Fruit fly (Drosophila melanogaster) whole organism, embryonic: ENCODE measurements around the gene CG6610.

Experiments
- Antp ChIP-seq: fragments of 200-800 bp; sonication (Bioruptor generic); optimal IDR thresholded peaks from 3 replicates; lab custom pipeline; 2016; ENCODE audit warnings: missing biosample characterization, missing genetic modification characterization
- Awh ChIP-seq: fragments of 200-800 bp; sonication (Bioruptor generic); IDR thresholded peaks from 2 replicates; pipeline ENCODE4, ENCODE4 v1.3.6; 2022; ENCODE audit warnings: missing biosample characterization, missing genetic modification characterization
- B-H2 ChIP-seq: fragments of 200-800 bp; sonication (Bioruptor generic); optimal IDR thresholded peaks from 2 replicates; lab custom pipeline; 2018; ENCODE audit warnings: missing biosample characterization, mild to moderate bottlenecking, missing genetic modification characterization
- CG10979 ChIP-seq: fragments of 200-800 bp; sonication (Bioruptor generic); optimal IDR thresholded peaks from 2 replicates; lab custom pipeline; 2018; ENCODE audit warnings: missing biosample characterization, mild to moderate bottlenecking, missing genetic modification characterization, moderate library complexity
- CG11696 ChIP-seq: fragments of 200-800 bp; sonication (Bioruptor generic); IDR thresholded peaks from 2 replicates; pipeline ENCODE4 v1.3.6; 2022; ENCODE audit warnings: missing biosample characterization, missing genetic modification characterization
- CG12769 ChIP-seq: fragments of 200-800 bp; sonication (Bioruptor generic); optimal IDR thresholded peaks from 2 replicates; lab custom pipeline; 2019; ENCODE audit warnings: missing biosample characterization, mild to moderate bottlenecking, missing genetic modification characterization, moderate library complexity
- CG13123 ChIP-seq: fragments of 200-800 bp; sonication (Bioruptor generic); optimal IDR thresholded peaks from 2 replicates; lab custom pipeline; 2016; ENCODE audit warnings: missing biosample characterization, missing genetic modification characterization
- CG13287 ChIP-seq: fragments of 200-800 bp; sonication (Bioruptor generic); IDR thresholded peaks from 2 replicates; pipeline ENCODE4 v1.3.6; 2022; ENCODE audit warnings: missing biosample characterization, missing genetic modification characterization; ENCODE audit not compliant: partially characterized antibody
- CG13424 ChIP-seq: fragments of 200-800 bp; sonication (Bioruptor generic); optimal IDR thresholded peaks from 2 replicates; lab custom pipeline; 2019; ENCODE audit warnings: missing biosample characterization, mild to moderate bottlenecking, missing genetic modification characterization, moderate library complexity
- CG16813 ChIP-seq: fragments of 200-800 bp; sonication (Bioruptor generic); IDR thresholded peaks from 3 replicates; pipeline ENCODE4 v1.3.6; 2022; ENCODE audit warnings: missing biosample characterization, missing genetic modification characterization; ENCODE audit not compliant: partially characterized antibody
- CG16815 ChIP-seq: fragments of 200-800 bp; sonication (Bioruptor generic); optimal IDR thresholded peaks from 3 replicates; lab custom pipeline; 2017; ENCODE audit warnings: missing biosample characterization, mild to moderate bottlenecking, missing genetic modification characterization
- CG18011 ChIP-seq: fragments of 200-800 bp; sonication (Bioruptor generic); optimal IDR thresholded peaks from 2 replicates; lab custom pipeline; 2017; ENCODE audit warnings: missing biosample characterization, missing genetic modification characterization, mild to moderate bottlenecking, moderate library complexity, missing genotype
- CG2889 ChIP-seq: fragments of 200-800 bp; sonication (Bioruptor generic); IDR thresholded peaks from 3 replicates; pipeline ENCODE4 v1.3.6; 2022; ENCODE audit warnings: missing biosample characterization, missing genetic modification characterization
- CG31224 ChIP-seq: fragments of 200-800 bp; sonication (Bioruptor generic); IDR thresholded peaks from 2 replicates; pipeline ENCODE4 v1.3.6; 2022; ENCODE audit warnings: missing biosample characterization, missing genetic modification characterization
- CG32772 ChIP-seq: fragments of 200-800 bp; sonication (Bioruptor generic); IDR thresholded peaks from 2 replicates; pipeline ENCODE4 v1.3.6; 2022; ENCODE audit warnings: missing biosample characterization, missing genetic modification characterization
- CG4360 ChIP-seq: fragments of 200-800 bp; sonication (Bioruptor generic); IDR thresholded peaks from 2 replicates; pipeline ENCODE4 v1.3.6; 2022; ENCODE audit warnings: missing biosample characterization, missing genetic modification characterization
- CG4617 ChIP-seq: fragments of 200-800 bp; sonication (Bioruptor generic); optimal IDR thresholded peaks from 3 replicates; lab custom pipeline; 2016; ENCODE audit warnings: missing biosample characterization, missing genetic modification characterization, borderline replicate concordance
- CG5180 ChIP-seq: fragments of 200-800 bp; sonication (Bioruptor generic); optimal IDR thresholded peaks from 3 replicates; lab custom pipeline; 2017; ENCODE audit warnings: missing biosample characterization, missing genetic modification characterization, mild to moderate bottlenecking, moderate library complexity, missing genetic modification reagents
- CG6272 ChIP-seq: fragments of 200-800 bp; sonication (Bioruptor generic); IDR thresholded peaks from 2 replicates; pipeline ENCODE4 v1.3.6; 2022; ENCODE audit warnings: missing biosample characterization, missing genetic modification characterization
- CG9797 ChIP-seq: fragments of 200-800 bp; sonication (Bioruptor generic); optimal IDR thresholded peaks from 3 replicates; lab custom pipeline; 2018; ENCODE audit warnings: missing biosample characterization, mild to moderate bottlenecking, missing genetic modification characterization
- CTCF ChIP-seq: fragments of 200-800 bp; sonication (Bioruptor generic); optimal IDR thresholded peaks from 2 replicates; lab custom pipeline; 2017; ENCODE audit warnings: missing biosample characterization, mild to moderate bottlenecking, missing genetic modification characterization, moderate library complexity
- Camta ChIP-seq: fragments of 200-800 bp; sonication (Bioruptor generic); optimal IDR thresholded peaks from 2 replicates; lab custom pipeline; 2016; ENCODE audit warnings: missing biosample characterization, missing genetic modification characterization
- Dll ChIP-seq: fragments of 200-800 bp; sonication (Bioruptor generic); IDR thresholded peaks from 4 replicates; pipeline ENCODE4 v1.3.6; 2022; ENCODE audit warnings: missing biosample characterization, missing genetic modification characterization; ENCODE audit not compliant: partially characterized antibody
- Dp ChIP-seq: fragments of 200-800 bp; sonication (Bioruptor generic); optimal IDR thresholded peaks from 2 replicates; lab custom pipeline; 2018; ENCODE audit warnings: missing biosample characterization, mild to moderate bottlenecking, missing genetic modification characterization, moderate library complexity
- Dref ChIP-seq: fragments of 200-800 bp; sonication (Bioruptor generic); IDR thresholded peaks from 2 replicates; pipeline ENCODE4 v1.3.6; 2022; ENCODE audit warnings: missing biosample characterization, missing genetic modification characterization
- Lpt ChIP-seq: fragments of >200 bp; optimal IDR thresholded peaks from 2 replicates; lab custom pipeline; 2018; ENCODE audit warnings: missing biosample characterization, missing genetic modification characterization
- Taf1 ChIP-seq: fragments of 200-800 bp; sonication (Bioruptor generic); IDR thresholded peaks from 2 replicates; pipeline ENCODE4 v1.3.6; 2022; ENCODE audit warnings: missing biosample characterization, missing genetic modification characterization
- ap ChIP-seq: fragments of 200-800 bp; sonication (Bioruptor generic); IDR thresholded peaks from 2 replicates; pipeline ENCODE4 v1.3.6; 2022; ENCODE audit warnings: missing biosample characterization, missing genetic modification characterization
- ara ChIP-seq: fragments of 200-800 bp; sonication (Bioruptor generic); IDR thresholded peaks from 2 replicates; pipeline ENCODE4 v1.3.6; 2022; ENCODE audit warnings: missing biosample characterization, missing genetic modification characterization
- bbx ChIP-seq: fragments of 200-800 bp; sonication (Bioruptor generic); IDR thresholded peaks from 2 replicates; pipeline ENCODE4 v1.3.6; 2022; ENCODE audit warnings: missing biosample characterization, missing genetic modification characterization; ENCODE audit not compliant: partially characterized antibody
- chm ChIP-seq: fragments of 200-800 bp; sonication (Bioruptor generic); IDR thresholded peaks from 2 replicates; pipeline ENCODE4 v1.3.6; 2022; ENCODE audit warnings: missing biosample characterization, missing genetic modification characterization
- ewg ChIP-seq: fragments of 200-800 bp; sonication (Bioruptor generic); optimal IDR thresholded peaks from 3 replicates; lab custom pipeline; 2017; ENCODE audit warnings: mild to moderate bottlenecking, missing biosample characterization, missing genetic modification reagents, missing genetic modification characterization
- gro ChIP-seq: fragments of 200-800 bp; sonication (Bioruptor generic); optimal IDR thresholded peaks from 2 replicates; lab custom pipeline; 2016; ENCODE audit warnings: missing biosample characterization, missing genetic modification characterization
- her ChIP-seq: fragments of 200-800 bp; sonication (Bioruptor generic); optimal IDR thresholded peaks from 2 replicates; lab custom pipeline; 2016; ENCODE audit warnings: missing biosample characterization, missing genetic modification characterization
- kah ChIP-seq: fragments of 200-800 bp; sonication (Bioruptor generic); optimal IDR thresholded peaks from 2 replicates; lab custom pipeline; 2018; ENCODE audit warnings: missing biosample characterization, mild to moderate bottlenecking, missing genetic modification characterization
- lmd ChIP-seq: fragments of 200-800 bp; sonication (Bioruptor generic); IDR thresholded peaks from 2 replicates; pipeline ENCODE4 v1.3.6; 2022; ENCODE audit warnings: missing biosample characterization, missing genetic modification characterization
- nau ChIP-seq: fragments of 200-800 bp; sonication (Bioruptor generic); optimal IDR thresholded peaks from 3 replicates; lab custom pipeline; 2017; ENCODE audit warnings: missing biosample characterization, mild to moderate bottlenecking, missing genetic modification characterization, missing genetic modification reagents
- nerfin-2 ChIP-seq: fragments of 200-800 bp; sonication (Bioruptor generic); IDR thresholded peaks from 2 replicates; pipeline ENCODE4 v1.3.6; 2022; ENCODE audit warnings: missing biosample characterization, missing genetic modification characterization; ENCODE audit not compliant: partially characterized antibody
- pan ChIP-seq, 4 experiments: fragments of >200 bp in 3 of 4; fragments of 200-800 bp in 1 of 4; sonication (Bioruptor generic) in 1 of 4; optimal IDR thresholded peaks in 3 of 4; IDR thresholded peaks in 1 of 4; 2 replicates each; pipeline versions ENCODE4 v1.3.6 to Lab custom; 2017 to 2022; ENCODE audit warnings: missing biosample characterization in 2 of 4, missing genetic modification characterization in 2 of 4, mixed read lengths in 1 of 4
- peb ChIP-seq: fragments of 200-800 bp; sonication (Bioruptor generic); IDR thresholded peaks from 2 replicates; pipeline ENCODE4 v1.3.6; 2022; ENCODE audit warnings: missing biosample characterization, missing genetic modification characterization
- run ChIP-seq: fragments of 200-800 bp; sonication (Bioruptor generic); optimal IDR thresholded peaks from 3 replicates; lab custom pipeline; 2018; ENCODE audit warnings: missing biosample characterization, mild to moderate bottlenecking, missing genetic modification characterization
- sc ChIP-seq, 3 experiments: fragments of >200 bp in 2 of 3; fragments of 200-800 bp in 1 of 3; sonication (Bioruptor generic) in 1 of 3; optimal IDR thresholded peaks; 2 replicates in 2 of 3; 3 replicates in 1 of 3; lab custom pipeline; 2017; ENCODE audit warnings: mild to moderate bottlenecking in 1 of 3, missing biosample characterization in 1 of 3, missing genetic modification characterization in 1 of 3, missing genetic modification reagents in 1 of 3
- scrt ChIP-seq: fragments of 200-800 bp; sonication (Bioruptor generic); optimal IDR thresholded peaks from 2 replicates; lab custom pipeline; 2018; ENCODE audit warnings: missing biosample characterization, mild to moderate bottlenecking, missing genetic modification characterization, moderate library complexity
- seq ChIP-seq: fragments of 200-800 bp; sonication (Bioruptor generic); IDR thresholded peaks from 2 replicates; pipeline ENCODE4 v1.3.6; 2022; ENCODE audit warnings: missing biosample characterization, missing genetic modification characterization
- sna ChIP-seq: fragments of 200-800 bp; sonication (Bioruptor generic); IDR thresholded peaks from 2 replicates; pipeline ENCODE4 v1.3.6; 2022; ENCODE audit warnings: missing biosample characterization, missing genetic modification characterization; ENCODE audit not compliant: partially characterized antibody
- sqz ChIP-seq: fragments of 200-800 bp; sonication (Bioruptor generic); optimal IDR thresholded peaks from 3 replicates; lab custom pipeline; 2018; ENCODE audit warnings: missing biosample characterization, mild to moderate bottlenecking, missing genetic modification characterization
- stc ChIP-seq: fragments of 200-800 bp; sonication (Bioruptor generic); IDR thresholded peaks from 2 replicates; pipeline ENCODE4 v1.3.6; 2022; ENCODE audit warnings: missing biosample characterization, missing genetic modification characterization
- tll ChIP-seq, 2 experiments: fragments of 200-800 bp in 1 of 2; fragments of >200 bp in 1 of 2; sonication (Bioruptor generic) in 1 of 2; optimal IDR thresholded peaks; 2 replicates each; lab custom pipeline; 2017 to 2019; ENCODE audit warnings: missing biosample characterization in 2 of 2, missing genetic modification characterization in 2 of 2, mild to moderate bottlenecking in 1 of 2, moderate library complexity in 1 of 2
- zen ChIP-seq: fragments of 200-800 bp; sonication (Bioruptor generic); optimal IDR thresholded peaks from 3 replicates; lab custom pipeline; 2018; ENCODE audit warnings: missing biosample characterization, mild to moderate bottlenecking, missing genetic modification characterization, moderate library complexity

The CG6610 gene

dm6 chr3L:6094697-6095096 lies 19.4 kb downstream of the CG6610 start, which contains the start of the genes CG10467 and loj (continued):
- TF ChIP-seq Dp (GFP tag; lab: Kevin White, UChicago) = peak; percentile 72
- TF ChIP-seq CG10979 (tag; lab: Kevin White, UChicago) = peak; percentile 94
- TF ChIP-seq seq (GFP tag; lab: Robert Waterston, UW) = peak; percentile 86
- no peak for TF ChIP-seq pan (optimal IDR thresholded peaks at IDR 0.05; lab: Kevin White, UChicago)
- peak in 1 of 2 experiments; percentile 96 for TF ChIP-seq pan (GFP tag; optimal IDR thresholded peaks at IDR 0.05 in 1 of 2, IDR thresholded peaks at IDR 0.05 in 1 of 2)
- peak; percentile 98 for TF ChIP-seq CG16815 (GFP tag; lab: Kevin White, UChicago)
- TF ChIP-seq CG18011 = peak; percentile 86
- peak; percentile 97 for TF ChIP-seq CG4617 (GFP tag; lab: Kevin White, UChicago)
- TF ChIP-seq sc (optimal IDR thresholded peaks at IDR 0.05; lab: Kevin White, UChicago) = no peak
- TF ChIP-seq sc (GFP tag; optimal IDR thresholded peaks at IDR 0.05; lab: Kevin White, UChicago) = peak; percentile 85
- TF ChIP-seq CG4360 (GFP tag; lab: Robert Waterston, UW) = peak; percentile 53
- peak; percentile 84 for TF ChIP-seq sna (GFP tag; lab: Robert Waterston, UW)
- peak; percentile 98 for TF ChIP-seq scrt (GFP tag; lab: Kevin White, UChicago)
- TF ChIP-seq kah (GFP tag; lab: Kevin White, UChicago) = peak; percentile 81
- TF ChIP-seq nerfin-2 (GFP tag; lab: Robert Waterston, UW) = 0 out of 2 replicates have a peak, but pooled peaks have one; percentile 15
- TF ChIP-seq CG2889 (GFP tag; lab: Robert Waterston, UW) = peak; percentile 96
- peak; percentile 58 for TF ChIP-seq bbx (GFP tag; lab: Robert Waterston, UW)
- TF ChIP-seq chm (GFP tag; lab: Robert Waterston, UW) = peak; percentile 93
- TF ChIP-seq tll (GFP tag; optimal IDR thresholded peaks at IDR 0.05; lab: Kevin White, UChicago) = peak in 1 of 2 experiments; percentile 62
- TF ChIP-seq B-H2 (GFP tag; lab: Kevin White, UChicago) = peak; percentile 94
- peak; percentile 71 for TF ChIP-seq gro (GFP tag; lab: Kevin White, UChicago)
- peak; percentile 93 for TF ChIP-seq CG31224 (GFP tag; lab: Robert Waterston, UW)
- peak; percentile 79 for TF ChIP-seq nau (GFP tag; lab: Kevin White, UChicago)
- TF ChIP-seq Awh (GFP tag; lab: Robert Waterston, UW) = peak; percentile 91
- peak; percentile 90 for TF ChIP-seq ewg (GFP tag; lab: Kevin White, UChicago)
- TF ChIP-seq Antp (GFP tag; lab: Kevin White, UChicago) = peak; percentile 73
- TF ChIP-seq zen = peak; percentile 98
- peak; percentile 91 for TF ChIP-seq stc (GFP tag; lab: Robert Waterston, UW)
- TF ChIP-seq Taf1 = peak; percentile 87
- no peak for TF ChIP-seq CG12769 (tag; lab: Kevin White, UChicago)
- peak; percentile 84 for TF ChIP-seq Dll (GFP tag; lab: Robert Waterston, UW)
- peak; percentile 98 for TF ChIP-seq CG6272 (GFP tag; lab: Robert Waterston, UW)
- peak; percentile 96 for TF ChIP-seq ara (GFP tag; lab: Robert Waterston, UW)
- TF ChIP-seq Camta (GFP tag; lab: Kevin White, UChicago) = peak; percentile 81
- peak; percentile 92 for TF ChIP-seq ap (GFP tag; lab: Robert Waterston, UW)
- peak; percentile 98 for TF ChIP-seq CG13424 (tag; lab: Kevin White, UChicago)
- peak; percentile 98 for TF ChIP-seq CG32772 (GFP tag; lab: Robert Waterston, UW)
- peak; percentile 92 for TF ChIP-seq peb
- TF ChIP-seq CG5180 (GFP tag; lab: Kevin White, UChicago) = peak; percentile 67
- peak; percentile 82 for TF ChIP-seq CG13287 (GFP tag; lab: Robert Waterston, UW)
- peak; percentile 78 for TF ChIP-seq CG11696 (GFP tag; lab: Robert Waterston, UW)
- TF ChIP-seq lmd (GFP tag; lab: Robert Waterston, UW) = peak; percentile 98
- TF ChIP-seq run = peak; percentile 77
- no peak for TF ChIP-seq Lpt (GFP tag; lab: Kevin White, UChicago)
- TF ChIP-seq sqz (GFP tag; lab: Kevin White, UChicago) = no peak
- peak; percentile 75 for TF ChIP-seq CG16813 (GFP tag; lab: Robert Waterston, UW)
- peak; percentile 47 for TF ChIP-seq Dref (GFP tag; lab: Robert Waterston, UW)
- peak; percentile 45 for TF ChIP-seq her
- peak; percentile 92 for TF ChIP-seq CG13123 (GFP tag; lab: Kevin White, UChicago)
- TF ChIP-seq CG9797 (GFP tag; lab: Kevin White, UChicago) = peak; percentile 47
- peak; percentile 30 for TF ChIP-seq CTCF (GFP tag; lab: Kevin White, UChicago)
